Fruit fly (Drosophila melanogaster): ENCODE measurements around the gene hay.

Gene hay

DNA sequence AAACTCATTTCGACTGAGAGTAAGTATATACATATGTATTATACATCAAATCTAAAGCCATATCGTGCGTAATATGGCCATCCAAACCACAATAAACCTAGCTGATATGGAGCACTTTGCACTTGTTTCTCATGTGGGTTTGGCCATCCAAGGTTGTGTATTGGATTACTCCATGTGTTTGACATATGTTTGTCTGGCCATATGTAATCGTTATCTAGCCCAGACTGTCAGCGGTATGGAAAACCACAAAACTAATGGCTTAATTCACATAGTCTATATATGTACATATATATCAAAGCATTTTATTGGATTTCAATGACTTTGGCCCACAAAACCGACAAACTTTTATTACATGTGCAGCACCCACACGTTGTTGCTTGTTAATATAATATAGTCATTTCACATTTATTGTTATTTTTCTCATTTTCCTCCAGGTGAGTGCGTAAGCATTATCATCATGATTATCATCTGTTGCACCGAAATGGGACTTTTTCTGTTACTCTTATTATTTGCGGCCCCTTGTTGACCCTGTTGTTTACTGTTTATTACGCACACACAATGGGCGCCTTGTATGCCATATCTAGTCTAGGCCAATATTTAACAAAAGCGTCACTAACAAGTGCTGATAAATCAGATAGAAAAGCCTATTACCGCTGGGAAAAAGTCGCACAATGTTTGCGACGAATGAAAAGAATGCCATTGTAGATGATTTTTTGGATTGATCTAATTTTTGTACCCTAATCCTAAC, 25.7 kb downstream of the hay start (continued):
- peak; percentile 1 for TF ChIP-seq lz (GFP tag; optimal IDR thresholded peaks at IDR 0.05)
- peak; percentile 49 for TF ChIP-seq Met (GFP tag; optimal IDR thresholded peaks at IDR 0.05)
- TF ChIP-seq Eip78C (GFP tag): peak; percentile 86
- peak; percentile 16 for TF ChIP-seq Ets96B (tag; optimal IDR thresholded peaks at IDR 0.05)
- TF ChIP-seq esn (GFP tag; optimal IDR thresholded peaks at IDR 0.05): peak; percentile 44
- no peak for TF ChIP-seq dsx (GFP tag; optimal IDR thresholded peaks at IDR 0.05; ENCODE audit: poor library complexity, severe bottlenecking)
- TF ChIP-seq CG3032 (tag; optimal IDR thresholded peaks at IDR 0.05): peak; percentile 8
- no peak for TF ChIP-seq cyc (GFP tag; optimal IDR thresholded peaks at IDR 0.05)
- TF ChIP-seq ss (GFP tag; optimal IDR thresholded peaks at IDR 0.05): peak; percentile 29 to 64
- TF ChIP-seq eg (GFP tag; IDR thresholded peaks at IDR 0.05): peak; percentile 50; the same call in 1 of the 3 replicates
- TF ChIP-seq CG32006 (GFP tag; optimal IDR thresholded peaks at IDR 0.05): peak; percentile 7
- TF ChIP-seq CG4318 (GFP tag; optimal IDR thresholded peaks at IDR 0.05): no peak
- no peak for TF ChIP-seq Blimp-1 (GFP tag; optimal IDR thresholded peaks at IDR 0.05)
- TF ChIP-seq Sox102F (GFP tag; optimal IDR thresholded peaks at IDR 0.05): peak; percentile 15
- no peak for TF ChIP-seq fd59A (GFP tag; optimal IDR thresholded peaks at IDR 0.05)
- peak; percentile 97 for TF ChIP-seq fkh (GFP tag; optimal IDR thresholded peaks at IDR 0.05)
- no peak for TF ChIP-seq CG11294 (GFP tag; IDR thresholded peaks at IDR 0.05)
- TF ChIP-seq CG6276 (GFP tag; optimal IDR thresholded peaks at IDR 0.05): no peak
- peak; percentile 49 for TF ChIP-seq net (GFP tag; optimal IDR thresholded peaks at IDR 0.05)
- TF ChIP-seq CG6854 (GFP tag; optimal IDR thresholded peaks at IDR 0.05): no peak
- TF ChIP-seq dac (GFP tag; optimal IDR thresholded peaks at IDR 0.05): no peak
- TF ChIP-seq Sox14 (GFP tag; optimal IDR thresholded peaks at IDR 0.05): peak; percentile 3
- no peak for TF ChIP-seq Eip93F (GFP tag; optimal IDR thresholded peaks at IDR 0.05)
- TF ChIP-seq CG3919 (GFP tag; optimal IDR thresholded peaks at IDR 0.05): peak; percentile 74
- peak; percentile 19 for TF ChIP-seq CG11762 (GFP tag; optimal IDR thresholded peaks at IDR 0.05; ENCODE audit: insufficient read depth)
- TF ChIP-seq Sox15 (GFP tag; optimal IDR thresholded peaks at IDR 0.05): no peak
- no peak for TF ChIP-seq CG31627 (GFP tag; optimal IDR thresholded peaks at IDR 0.05)
- TF ChIP-seq topi (GFP tag; optimal IDR thresholded peaks at IDR 0.05): peak; percentile 31
- no peak for TF ChIP-seq Hr4 (GFP tag; optimal IDR thresholded peaks at IDR 0.05)
- TF ChIP-seq Hr39 (GFP tag; optimal IDR thresholded peaks at IDR 0.05): no peak

DNA sequence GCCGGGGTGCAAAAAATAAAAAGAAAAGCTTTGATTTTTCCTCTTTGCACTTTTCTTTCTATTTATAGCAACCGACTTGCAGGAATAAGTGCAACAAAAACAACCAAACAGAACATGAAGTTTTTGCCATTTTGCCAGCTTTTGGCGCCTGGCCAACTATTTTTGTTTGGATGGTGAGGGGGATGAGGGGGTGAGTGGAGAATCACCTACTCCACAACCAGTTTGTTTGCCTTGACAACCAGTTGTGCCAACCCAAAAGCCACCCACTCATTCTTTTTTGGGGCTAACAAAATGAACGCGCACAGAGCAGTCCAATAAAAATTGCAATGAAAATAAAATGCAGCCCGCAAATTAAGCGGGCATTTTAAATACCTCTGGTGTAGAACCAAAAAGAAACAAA, 26.4 kb downstream of the hay start:
- peak; percentile 27; the same call in 1 of the 3 replicates for TF ChIP-seq CG6163 (GFP tag; IDR thresholded peaks at IDR 0.05)
- TF ChIP-seq acj6 (GFP tag; optimal IDR thresholded peaks at IDR 0.05): no peak
- TF ChIP-seq salr (GFP tag; optimal IDR thresholded peaks at IDR 0.05): no peak
- TF ChIP-seq CG6276 (GFP tag; optimal IDR thresholded peaks at IDR 0.05): peak; percentile 34
- TF ChIP-seq eg (GFP tag; IDR thresholded peaks at IDR 0.05): peak; percentile 54; the same call in 2 of the 3 replicates
- peak; percentile 29; the same call in 1 of the 2 replicates for TF ChIP-seq CG15336 (GFP tag; IDR thresholded peaks at IDR 0.05)
- no peak for TF ChIP-seq Eip75B (GFP tag; optimal IDR thresholded peaks at IDR 0.05)
- TF ChIP-seq Eip78C (GFP tag): peak; percentile 48
- TF ChIP-seq CG11762 (GFP tag; optimal IDR thresholded peaks at IDR 0.05; ENCODE audit: insufficient read depth): no peak

DNA sequence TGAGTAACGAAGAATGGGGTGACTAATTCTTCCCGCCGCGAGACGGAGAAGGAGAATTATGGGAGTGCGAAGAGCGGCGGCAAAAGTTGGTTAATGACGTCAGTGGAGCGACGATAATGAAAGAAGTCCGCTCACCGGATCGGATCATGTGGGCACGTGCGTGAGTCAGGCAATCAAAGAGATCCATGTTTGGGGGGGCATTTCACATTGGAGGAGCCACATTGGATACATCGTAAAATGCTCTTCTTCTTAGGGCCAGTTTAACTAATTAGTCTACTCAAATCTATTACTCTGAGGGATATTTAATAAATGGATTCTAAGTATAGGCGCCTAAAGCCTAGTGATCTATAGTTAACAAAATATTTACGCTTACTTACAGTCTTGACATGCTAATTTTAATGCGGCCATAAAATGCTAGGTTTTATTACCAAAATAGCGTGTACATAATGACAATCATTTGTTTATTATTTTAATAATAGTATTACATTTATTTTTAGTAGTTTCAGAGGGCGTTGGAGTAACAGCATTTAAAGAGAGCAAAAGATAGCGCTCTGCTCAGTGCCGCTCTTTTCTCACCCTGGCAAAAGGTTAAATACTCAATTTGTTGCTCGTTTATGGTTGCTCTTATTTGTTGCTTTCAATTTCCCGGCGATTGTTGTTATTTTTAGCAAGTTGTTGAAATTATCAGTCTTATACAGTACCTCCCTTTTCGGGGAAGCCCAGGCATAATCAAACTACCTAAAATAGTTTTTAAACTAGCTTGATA, 27.7 kb downstream of the hay start:
- TF ChIP-seq Blimp-1 (GFP tag; optimal IDR thresholded peaks at IDR 0.05) (no peak), esn (GFP tag; optimal IDR thresholded peaks at IDR 0.05) (no peak), spab (GFP tag; optimal IDR thresholded peaks at IDR 0.05) (no peak), topi (GFP tag; optimal IDR thresholded peaks at IDR 0.05) (no peak), fd59A (GFP tag; optimal IDR thresholded peaks at IDR 0.05) (no peak), fkh (GFP tag; optimal IDR thresholded peaks at IDR 0.05) (peak; percentile 51), CG34406 (GFP tag; optimal IDR thresholded peaks at IDR 0.05) (no peak), CG10669 (GFP tag; optimal IDR thresholded peaks at IDR 0.05) (no peak), Hr4 (GFP tag; optimal IDR thresholded peaks at IDR 0.05) (no peak), ss (GFP tag; optimal IDR thresholded peaks at IDR 0.05) (peak in 1 of 2 experiments; percentile 20), Ets21C (GFP tag; optimal IDR thresholded peaks at IDR 0.05) (no peak), Lpt (GFP tag; optimal IDR thresholded peaks at IDR 0.05) (no peak), acj6 (GFP tag; optimal IDR thresholded peaks at IDR 0.05) (no peak)
